Worm (Caenorhabditis elegans) whole organism, L4 larva: ENCODE data around the gene sid-5.

Experiments
- D1046.2 ChIP-seq: fragments of 200-800 bp; sonication (Bioruptor generic); IDR thresholded peaks from 2 replicates; pipeline ENCODE4 v1.3.6; 2022; ENCODE audit warnings: missing genetic modification characterization, missing compliant biosample characterization
- F10B5.3 ChIP-seq: sonication (generic microtip); optimal IDR thresholded peaks from 2 replicates; lab custom pipeline; 2016; ENCODE audit warnings: mild to moderate bottlenecking, missing genetic modification characterization, missing compliant biosample characterization
- T20F7.1 ChIP-seq: fragments of 200-800 bp; sonication (Bioruptor generic); optimal IDR thresholded peaks from 2 replicates; lab custom pipeline; 2018; ENCODE audit warnings: mild to moderate bottlenecking, missing genetic modification characterization, missing compliant biosample characterization
- T26A8.4 ChIP-seq: fragments of 200-800 bp; sonication (Bioruptor generic); IDR thresholded peaks from 2 replicates; pipeline ENCODE4 v1.3.6; 2022; ENCODE audit warnings: missing genetic modification characterization, missing compliant biosample characterization
- ZK337.2 ChIP-seq: fragments of 200-800 bp; sonication (Bioruptor generic); IDR thresholded peaks from 2 replicates; pipeline ENCODE4 v1.3.6; 2022; ENCODE audit warnings: missing genetic modification reagents, missing genetic modification characterization, missing compliant biosample characterization
- aha-1 ChIP-seq: fragments of 150-350 bp; peaks from one replicate; lab custom pipeline; 2014; ENCODE audit warnings: missing biosample characterization, missing genetic modification characterization
- cey-2 ChIP-seq: sonication (generic microtip); optimal IDR thresholded peaks from 3 replicates; lab custom pipeline; 2017; ENCODE audit warnings: missing genetic modification characterization, mild to moderate bottlenecking, missing compliant biosample characterization, antibody characterized with exemption, borderline replicate concordance; ENCODE audit not compliant: insufficient read depth
- daf-16 ChIP-seq, 3 experiments: sonication (generic microtip); optimal IDR thresholded peaks; 2 replicates each; lab custom pipeline; 2016 to 2017; ENCODE audit warnings: missing genetic modification characterization in 3 of 3, missing genetic modification reagents in 3 of 3, mild to moderate bottlenecking in 2 of 3, missing compliant biosample characterization in 2 of 3, missing biosample characterization in 1 of 3, moderate library complexity in 1 of 3
- dve-1 ChIP-seq: sonication (generic microtip); optimal IDR thresholded peaks from 2 replicates; lab custom pipeline; 2017; ENCODE audit warnings: antibody characterized with exemption, mild to moderate bottlenecking, missing genetic modification characterization, missing compliant biosample characterization; ENCODE audit not compliant: insufficient read depth
- fos-1 ChIP-seq: fragments of 150-350 bp; optimal IDR thresholded peaks from 2 replicates; lab custom pipeline; 2014; ENCODE audit warnings: missing biosample characterization, missing genetic modification characterization
- hlh-30 ChIP-seq: sonication (generic microtip); optimal IDR thresholded peaks from 2 replicates; lab custom pipeline; 2017; ENCODE audit warnings: antibody characterized with exemption, mild to moderate bottlenecking, missing genetic modification characterization, missing compliant biosample characterization; ENCODE audit not compliant: insufficient read depth
- lin-1 ChIP-seq: fragments of 200-800 bp; sonication (Bioruptor generic); IDR thresholded peaks from 2 replicates; pipeline ENCODE4 v1.3.6; 2022; ENCODE audit warnings: missing genetic modification reagents, missing genetic modification characterization, missing compliant biosample characterization
- mdt-29 ChIP-seq: fragments of 200-800 bp; sonication (Bioruptor generic); IDR thresholded peaks from 2 replicates; pipeline ENCODE4 v1.3.6; 2022; ENCODE audit warnings: missing genetic modification reagents, missing genetic modification characterization, missing compliant biosample characterization
- mep-1 ChIP-seq: fragments of 150-350 bp; sonication (generic microtip); optimal IDR thresholded peaks from 3 replicates; lab custom pipeline; 2014; ENCODE audit warnings: missing biosample characterization, missing genetic modification characterization
- nhr-102 ChIP-seq: sonication (generic microtip); optimal IDR thresholded peaks from 2 replicates; lab custom pipeline; 2016; ENCODE audit warnings: mild to moderate bottlenecking, missing genetic modification characterization, moderate library complexity, missing compliant biosample characterization
- nhr-11 ChIP-seq: fragments of 150-350 bp; optimal IDR thresholded peaks from 2 replicates; lab custom pipeline; 2014; ENCODE audit warnings: missing biosample characterization, missing genetic modification characterization
- nhr-41 ChIP-seq: fragments of 200-800 bp; sonication (Bioruptor generic); IDR thresholded peaks from 2 replicates; pipeline ENCODE4 v1.3.6; 2022; ENCODE audit warnings: missing genetic modification reagents, missing genetic modification characterization, missing compliant biosample characterization
- unc-62 ChIP-seq, 3 experiments: fragments of 150-350 bp in 1 of 3; sonication (generic microtip); optimal IDR thresholded peaks in 2 of 3; peaks in 1 of 3; 1 replicate in 1 of 3; 2 replicates in 2 of 3; lab custom pipeline; 2014 to 2017; ENCODE audit warnings: missing biosample characterization in 3 of 3, missing genetic modification characterization in 3 of 3, missing genetic modification reagents in 3 of 3, missing genotype in 1 of 3
- zag-1 ChIP-seq: fragments of 150-350 bp; optimal IDR thresholded peaks from 2 replicates; lab custom pipeline; 2014; ENCODE audit warnings: missing biosample characterization, missing genetic modification characterization
- zip-11 ChIP-seq: fragments of 200-800 bp; sonication (Bioruptor generic); IDR thresholded peaks from 2 replicates; pipeline ENCODE4 v1.3.6; 2022; ENCODE audit warnings: missing genetic modification characterization, missing compliant biosample characterization

Gene sid-5

DNA sequence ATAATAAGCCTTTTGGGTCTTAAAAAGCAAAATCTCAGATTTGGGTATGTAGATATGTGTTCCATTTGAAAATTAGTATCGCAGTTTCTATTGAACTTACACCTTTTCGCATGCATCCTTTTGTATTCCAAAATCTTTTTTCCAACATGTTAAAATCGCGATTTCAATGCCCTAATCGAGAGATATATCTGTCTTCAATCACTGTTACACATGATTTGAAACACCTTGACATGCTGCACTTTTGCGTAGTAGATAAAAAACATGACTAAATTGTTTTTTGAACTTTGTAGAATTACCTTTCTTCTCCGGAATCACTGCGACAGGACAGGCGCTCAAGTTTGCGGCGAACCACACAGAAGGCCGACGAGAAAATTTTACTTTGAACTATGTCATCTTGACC is 37.2 kb downstream of the sid-5 start:
- TF ChIP-seq hlh-30 (tag; lab: Kevin White, UChicago) (peak; percentile 27), lin-1 (GFP tag; lab: Robert Waterston, UW) (no peak)

DNA sequence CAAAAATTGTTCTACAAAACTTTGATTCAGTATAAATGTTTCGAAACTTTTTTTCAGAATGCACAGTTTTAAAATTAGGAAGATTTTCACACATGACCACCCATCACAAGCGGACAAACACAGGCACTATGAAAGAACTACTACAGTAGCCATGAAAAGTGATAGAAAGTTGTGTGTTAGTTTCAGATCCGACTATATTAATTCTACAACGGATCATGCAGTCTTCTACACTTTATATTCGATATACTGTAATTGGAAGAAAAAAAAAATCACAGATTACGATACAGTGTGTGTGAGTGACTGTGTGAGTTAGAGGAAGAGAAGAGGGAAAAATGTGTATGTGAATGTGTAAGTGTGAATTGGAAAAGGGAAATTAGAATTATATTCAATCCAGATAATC is 42.3 kb downstream of the sid-5 start:
- TF ChIP-seq dve-1 (tag; lab: Kevin White, UChicago) = no peak
- peak in 1 of 2 experiments; percentile 96 for TF ChIP-seq unc-62 (GFP tag; optimal IDR thresholded peaks at IDR 0.05 in 1 of 2; lab: Kevin White, UChicago)
- TF ChIP-seq unc-62 (tag; optimal IDR thresholded peaks at IDR 0.05; lab: Kevin White, UChicago) = no peak

DNA sequence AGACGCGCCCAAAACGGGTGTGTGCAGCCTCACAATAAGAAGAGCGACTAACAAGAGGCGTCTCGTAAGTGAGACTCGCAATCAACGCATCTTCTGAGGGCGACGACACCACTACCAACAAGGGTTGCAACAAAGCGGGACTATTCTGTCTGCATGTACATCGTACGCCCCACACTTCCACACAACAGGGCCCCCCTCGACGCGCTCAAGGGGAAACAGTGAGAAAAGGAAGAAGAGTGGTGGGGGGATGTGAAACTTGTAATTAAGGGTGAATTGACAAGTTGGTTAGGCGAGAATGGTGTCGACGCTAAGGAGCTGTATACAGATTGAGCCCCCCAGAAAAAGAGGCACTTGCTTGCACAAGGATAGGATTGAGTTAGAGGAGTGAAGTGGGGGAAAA is 48.8 kb downstream of the sid-5 start:
- TF ChIP-seq mdt-29 (GFP tag; lab: Robert Waterston, UW) = no peak
- no peak for TF ChIP-seq nhr-11 (tag; lab: Kevin White, UChicago)
- TF ChIP-seq nhr-102 (tag; lab: Kevin White, UChicago) = no peak
- TF ChIP-seq daf-16 (GFP tag; optimal IDR thresholded peaks at IDR 0.05; lab: Kevin White, UChicago) = no peak
- TF ChIP-seq daf-16 (tag; optimal IDR thresholded peaks at IDR 0.05; lab: Kevin White, UChicago) = no peak
- TF ChIP-seq dve-1 (tag; lab: Kevin White, UChicago) = no peak
- TF ChIP-seq aha-1 = no peak
- no peak for TF ChIP-seq zag-1 (tag; lab: Kevin White, UChicago)
- TF ChIP-seq cey-2 (tag; lab: Kevin White, UChicago) = no peak
- no peak for TF ChIP-seq ZK337.2 (GFP tag; lab: Robert Waterston, UW)
- no peak for TF ChIP-seq F10B5.3 (tag; lab: Kevin White, UChicago)
- TF ChIP-seq D1046.2 (GFP tag; lab: Robert Waterston, UW) = no peak
- TF ChIP-seq T26A8.4 (GFP tag; lab: Robert Waterston, UW) = no peak
- no peak for TF ChIP-seq fos-1 (tag; lab: Kevin White, UChicago)
- no peak for TF ChIP-seq nhr-41
- no peak for TF ChIP-seq mep-1 (tag; lab: Kevin White, UChicago)
- no peak for TF ChIP-seq zip-11 (GFP tag; lab: Robert Waterston, UW)
- TF ChIP-seq T20F7.1 (GFP tag; lab: Kevin White, UChicago) = no peak
